Worm (Caenorhabditis elegans): ENCODE data around the gene F44E5.17.

The F44E5.17 gene

ce11 chrII:11777893-11778480, 29.6 kb upstream of the F44E5.17 start, which contains the start of the genes patr-1 and dna-2:
patr-1 (minus strand) TSS chrII:11777943.
dna-2 (plus strand) TSS chrII:11778430.
- TF ChIP-seq mbf-1 (tag; optimal IDR thresholded peaks at IDR 0.05) (no peak), nhr-129 (tag; optimal IDR thresholded peaks at IDR 0.05) (peak; percentile 69), nhr-6 (tag; optimal IDR thresholded peaks at IDR 0.05) (no peak), mdl-1 (tag; optimal IDR thresholded peaks at IDR 0.05) (no peak), fos-1 (tag; optimal IDR thresholded peaks at IDR 0.05) (peak; percentile 25), elt-3 (tag; optimal IDR thresholded peaks at IDR 0.05) (no peak), crh-2 (tag; optimal IDR thresholded peaks at IDR 0.05) (peak; percentile 60), alr-1 (tag; optimal IDR thresholded peaks at IDR 0.05) (no peak), nhr-10 (tag; optimal IDR thresholded peaks at IDR 0.05) (no peak), blmp-1 (tag; optimal IDR thresholded peaks at IDR 0.05; ENCODE audit: insufficient read depth) (no peak), peb-1 (tag; optimal IDR thresholded peaks at IDR 0.05) (no peak), nhr-12 (tag; optimal IDR thresholded peaks at IDR 0.05) (no peak), nhr-21 (tag; optimal IDR thresholded peaks at IDR 0.05) (no peak), nhr-237 (tag; optimal IDR thresholded peaks at IDR 0.05) (no peak), skn-1 (tag; optimal IDR thresholded peaks at IDR 0.05) (no peak), ceh-16 (tag; optimal IDR thresholded peaks at IDR 0.05) (no peak), ztf-4 (tag; optimal IDR thresholded peaks at IDR 0.05) (no peak), dmd-4 (tag; optimal IDR thresholded peaks at IDR 0.05) (no peak), ztf-11 (tag; optimal IDR thresholded peaks at IDR 0.05) (no peak), nhr-11 (tag; optimal IDR thresholded peaks at IDR 0.05) (no peak), unc-55 (GFP tag; optimal IDR thresholded peaks at IDR 0.05) (peak; percentile 83), egl-27 (tag; optimal IDR thresholded peaks at IDR 0.05) (no peak), gmeb-1 (tag; optimal IDR thresholded peaks at IDR 0.05) (peak; percentile 89), ZK546.5 (tag; optimal IDR thresholded peaks at IDR 0.05) (no peak), aly-2 (tag; optimal IDR thresholded peaks at IDR 0.05) (no peak), lin-39 (tag; optimal IDR thresholded peaks at IDR 0.05) (no peak), F13H6.1 (tag; optimal IDR thresholded peaks at IDR 0.05) (no peak), C34F6.9 (tag; optimal IDR thresholded peaks at IDR 0.05) (peak; percentile 57), Y55F3AM.14 (GFP tag; optimal IDR thresholded peaks at IDR 0.05) (no peak), lsy-2 (tag; optimal IDR thresholded peaks at IDR 0.05) (peak; percentile 42 to 86), ama-1 (optimal IDR thresholded peaks at IDR 0.05) (peak; percentile 5), ceh-82 (tag; optimal IDR thresholded peaks at IDR 0.05) (no peak), zag-1 (tag; optimal IDR thresholded peaks at IDR 0.05) (no peak), lin-13 (GFP tag; optimal IDR thresholded peaks at IDR 0.05) (peak; percentile 57), snpc-4 (tag; optimal IDR thresholded peaks at IDR 0.05) (no peak), unc-39 (tag; optimal IDR thresholded peaks at IDR 0.05) (no peak), nhr-23 (tag; optimal IDR thresholded peaks at IDR 0.05) (no peak), sem-4 (tag; optimal IDR thresholded peaks at IDR 0.05) (no peak), elt-1 (tag; optimal IDR thresholded peaks at IDR 0.05) (no peak), nhr-77 (tag; optimal IDR thresholded peaks at IDR 0.05) (no peak), unc-62 (GFP tag; optimal IDR thresholded peaks at IDR 0.05) (no peak), mab-5 (tag; optimal IDR thresholded peaks at IDR 0.05) (no peak), ztf-1 (GFP tag; conservative IDR thresholded peaks at IDR 0.05) (no peak), lin-11 (tag; optimal IDR thresholded peaks at IDR 0.05) (peak; percentile 62), sma-3 (GFP tag; optimal IDR thresholded peaks at IDR 0.05) (peak; percentile 30), sma-9 (GFP tag; optimal IDR thresholded peaks at IDR 0.05) (peak; percentile 22), sma-9 (tag; optimal IDR thresholded peaks at IDR 0.05) (no peak), nhr-25 (tag; optimal IDR thresholded peaks at IDR 0.05) (peak; percentile 44), R02D3.7 (tag; optimal IDR thresholded peaks at IDR 0.05) (no peak)

Measured in whole organism, L2 larva.